Worm (Caenorhabditis elegans) whole organism, L2 larva: ENCODE measurements around the gene srz-9.
"Not testable (repeated sequence)": the region's sequence is repeated elsewhere in the genome, so short reads cannot be mapped to it uniquely, and the experiment has no call there.

ENCODE experiments used
- lsy-2 ChIP-seq, 2 experiments: fragments of 150-350 bp in 1 of 2; sonication (generic microtip) in 1 of 2; optimal IDR thresholded peaks; 2 replicates each; lab custom pipeline; 2014 to 2017; ENCODE audit warnings: missing biosample characterization in 2 of 2, missing genetic modification characterization in 2 of 2
- sem-4 ChIP-seq: fragments of 150-350 bp; optimal IDR thresholded peaks from 2 replicates; lab custom pipeline; 2014; ENCODE audit warnings: missing biosample characterization, missing genetic modification reagents, missing genetic modification characterization
- skn-1 ChIP-seq: sonication (generic microtip); optimal IDR thresholded peaks from 2 replicates; lab custom pipeline; 2017; ENCODE audit warnings: missing biosample characterization, missing genetic modification characterization

- TF ChIP-seq lsy-2 (tag; optimal IDR thresholded peaks at IDR 0.05; lab: Kevin White, UChicago); sem-4 (tag; lab: Kevin White, UChicago); skn-1 (tag; lab: Kevin White, UChicago): not testable (repeated sequence)
These were observed 7.3 kb upstream of the srz-9 start, which contains the start of gene fbxa-208 for ce11 chrIII:1256519-1256918.
